Fruit fly (Drosophila melanogaster) whole organism, embryonic: ENCODE measurements around the gene CG34238.

ENCODE experiments used
- Aef1 ChIP-seq: fragments of 200-800 bp; sonication (Bioruptor generic); IDR thresholded peaks from 3 replicates; pipeline ENCODE4 v1.3.6; 2022; ENCODE audit warnings: missing biosample characterization, missing genetic modification characterization
- BEAF-32 ChIP-seq: fragments of 200-800 bp; sonication (Bioruptor generic); optimal IDR thresholded peaks from 3 replicates; lab custom pipeline; 2017; ENCODE audit warnings: missing biosample characterization, missing genetic modification characterization, mild to moderate bottlenecking, moderate library complexity, missing genetic modification reagents
- Bdp1 ChIP-seq: fragments of 200-800 bp; sonication (Bioruptor generic); optimal IDR thresholded peaks from 3 replicates; lab custom pipeline; 2016; ENCODE audit warnings: missing biosample characterization, missing genetic modification characterization
- CG10979 ChIP-seq: fragments of 200-800 bp; sonication (Bioruptor generic); optimal IDR thresholded peaks from 2 replicates; lab custom pipeline; 2018; ENCODE audit warnings: missing biosample characterization, mild to moderate bottlenecking, missing genetic modification characterization, moderate library complexity
- CG11093 ChIP-seq: fragments of 200-800 bp; sonication (Bioruptor generic); IDR thresholded peaks from 3 replicates; pipeline ENCODE4 v1.3.6; 2022; ENCODE audit warnings: missing biosample characterization, missing genetic modification characterization
- CG11247 ChIP-seq: fragments of 200-800 bp; sonication (Bioruptor generic); IDR thresholded peaks from 2 replicates; pipeline ENCODE4 v1.3.6; 2022; ENCODE audit warnings: missing biosample characterization, missing genetic modification characterization
- CG11695 ChIP-seq: fragments of 200-800 bp; sonication (Bioruptor generic); IDR thresholded peaks from 3 replicates; pipeline ENCODE4 v1.3.6; 2022; ENCODE audit warnings: missing biosample characterization, missing genetic modification characterization
- CG12391 ChIP-seq: fragments of 200-800 bp; sonication (Bioruptor generic); optimal IDR thresholded peaks from 3 replicates; lab custom pipeline; 2018; ENCODE audit warnings: missing biosample characterization, mild to moderate bottlenecking, missing genetic modification characterization, moderate library complexity
- CG13424 ChIP-seq: fragments of 200-800 bp; sonication (Bioruptor generic); optimal IDR thresholded peaks from 2 replicates; lab custom pipeline; 2019; ENCODE audit warnings: missing biosample characterization, mild to moderate bottlenecking, missing genetic modification characterization, moderate library complexity
- CG14710 ChIP-seq: fragments of 200-800 bp; sonication (Bioruptor generic); optimal IDR thresholded peaks from 3 replicates; lab custom pipeline; 2019; ENCODE audit warnings: missing biosample characterization, mild to moderate bottlenecking, missing genetic modification characterization, moderate library complexity
- CG15479 ChIP-seq: fragments of 200-800 bp; sonication (Bioruptor generic); optimal IDR thresholded peaks from 3 replicates; lab custom pipeline; 2019; ENCODE audit warnings: missing biosample characterization, mild to moderate bottlenecking, missing genetic modification characterization, moderate library complexity
- CG15514 ChIP-seq: fragments of 200-800 bp; sonication (Bioruptor generic); optimal IDR thresholded peaks from 3 replicates; lab custom pipeline; 2017; ENCODE audit warnings: missing biosample characterization, missing genetic modification characterization, mild to moderate bottlenecking, moderate library complexity, missing genetic modification reagents
- CG15696 ChIP-seq: fragments of 200-800 bp; sonication (Bioruptor generic); optimal IDR thresholded peaks from 2 replicates; lab custom pipeline; 2019; ENCODE audit warnings: missing biosample characterization, mild to moderate bottlenecking, missing genetic modification characterization, moderate library complexity
- CG16813 ChIP-seq: fragments of 200-800 bp; sonication (Bioruptor generic); IDR thresholded peaks from 3 replicates; pipeline ENCODE4 v1.3.6; 2022; ENCODE audit warnings: missing biosample characterization, missing genetic modification characterization; ENCODE audit not compliant: partially characterized antibody
- CG17359 ChIP-seq: fragments of 200-800 bp; sonication (Bioruptor generic); optimal IDR thresholded peaks from 3 replicates; lab custom pipeline; 2018; ENCODE audit warnings: missing biosample characterization, mild to moderate bottlenecking, missing genetic modification characterization, moderate library complexity
- CG18619 ChIP-seq: fragments of 200-800 bp; sonication (Bioruptor generic); optimal IDR thresholded peaks from 3 replicates; lab custom pipeline; 2017; ENCODE audit warnings: missing biosample characterization, mild to moderate bottlenecking, missing genetic modification characterization
- CG18764 ChIP-seq: fragments of 200-800 bp; sonication (Bioruptor generic); optimal IDR thresholded peaks from 3 replicates; lab custom pipeline; 2016; ENCODE audit warnings: missing biosample characterization, missing genetic modification characterization
- CG30431 ChIP-seq: fragments of 200-800 bp; sonication (Bioruptor generic); optimal IDR thresholded peaks from 2 replicates; lab custom pipeline; 2017; ENCODE audit warnings: missing biosample characterization, missing genetic modification characterization
- CG3065 ChIP-seq: fragments of 200-800 bp; sonication (Bioruptor generic); optimal IDR thresholded peaks from 2 replicates; lab custom pipeline; 2016; ENCODE audit warnings: missing biosample characterization, missing genetic modification characterization
- CG33557 ChIP-seq: fragments of 200-800 bp; sonication (Bioruptor generic); optimal IDR thresholded peaks from 2 replicates; lab custom pipeline; 2019; ENCODE audit warnings: missing biosample characterization, mild to moderate bottlenecking, missing genetic modification characterization, moderate library complexity
- CG9797 ChIP-seq: fragments of 200-800 bp; sonication (Bioruptor generic); optimal IDR thresholded peaks from 3 replicates; lab custom pipeline; 2018; ENCODE audit warnings: missing biosample characterization, mild to moderate bottlenecking, missing genetic modification characterization
- CHES-1-like ChIP-seq: fragments of 200-800 bp; sonication (Bioruptor generic); optimal IDR thresholded peaks from 2 replicates; lab custom pipeline; 2016; ENCODE audit warnings: missing biosample characterization, missing genetic modification characterization
- Doc2 ChIP-seq: fragments of 200-800 bp; sonication (Bioruptor generic); IDR thresholded peaks from 2 replicates; pipeline ENCODE4 v1.3.6; 2022; ENCODE audit warnings: missing biosample characterization, missing genetic modification characterization
- HLH4C ChIP-seq: fragments of 200-800 bp; sonication (Bioruptor generic); IDR thresholded peaks from 3 replicates; pipeline ENCODE4 v1.3.6; 2022; ENCODE audit warnings: missing biosample characterization, missing genetic modification characterization; ENCODE audit not compliant: partially characterized antibody
- Hey ChIP-seq: fragments of 200-800 bp; sonication (Bioruptor generic); optimal IDR thresholded peaks from 3 replicates; lab custom pipeline; 2018; ENCODE audit warnings: missing biosample characterization, mild to moderate bottlenecking, missing genetic modification characterization
- Hr51 ChIP-seq, 2 experiments: fragments of 200-800 bp; sonication (Bioruptor generic); optimal IDR thresholded peaks; 2 replicates in 1 of 2; 3 replicates in 1 of 2; lab custom pipeline; 2016 to 2018; ENCODE audit warnings: missing biosample characterization in 2 of 2, missing genetic modification characterization in 2 of 2, mild to moderate bottlenecking in 1 of 2, moderate library complexity in 1 of 2
- Hr78 ChIP-seq, 2 experiments: fragments of 200-800 bp in 1 of 2; fragments of >200 bp in 1 of 2; sonication (Bioruptor generic) in 1 of 2; optimal IDR thresholded peaks; 2 replicates each; lab custom pipeline; 2017 to 2019; ENCODE audit warnings: missing biosample characterization in 2 of 2, missing genetic modification characterization in 2 of 2, mild to moderate bottlenecking in 1 of 2, moderate library complexity in 1 of 2
- MTF-1 ChIP-seq: fragments of 200-800 bp; sonication (Bioruptor generic); optimal IDR thresholded peaks from 2 replicates; lab custom pipeline; 2018; ENCODE audit warnings: missing biosample characterization, mild to moderate bottlenecking, missing genetic modification characterization, borderline replicate concordance
- Neu2 ChIP-seq: fragments of 200-800 bp; sonication (Bioruptor generic); optimal IDR thresholded peaks from 3 replicates; lab custom pipeline; 2016; ENCODE audit warnings: missing biosample characterization, missing genetic modification characterization, borderline replicate concordance
- Nf-YB ChIP-seq: fragments of 200-800 bp; sonication (Bioruptor generic); optimal IDR thresholded peaks from 3 replicates; lab custom pipeline; 2019; ENCODE audit warnings: missing biosample characterization, mild to moderate bottlenecking, missing genetic modification characterization, moderate library complexity
- Rx ChIP-seq: fragments of 200-800 bp; sonication (Bioruptor generic); IDR thresholded peaks from 2 replicates; pipeline ENCODE4 v1.3.6; 2022; ENCODE audit warnings: missing biosample characterization, missing genetic modification characterization
- Sry-δ ChIP-seq: fragments of 200-800 bp; sonication (Bioruptor generic); optimal IDR thresholded peaks from 2 replicates; lab custom pipeline; 2016; ENCODE audit warnings: missing biosample characterization, missing genetic modification characterization
- Tbp ChIP-seq: fragments of >200 bp; optimal IDR thresholded peaks from 2 replicates; lab custom pipeline; 2018; ENCODE audit warnings: missing biosample characterization, missing genetic modification characterization
- Xrp1 ChIP-seq: fragments of 200-800 bp; sonication (Bioruptor generic); IDR thresholded peaks from 2 replicates; pipeline ENCODE4 v1.3.6; 2022; ENCODE audit warnings: missing biosample characterization, missing genetic modification characterization
- ab ChIP-seq: fragments of 200-800 bp; sonication (Bioruptor generic); optimal IDR thresholded peaks from 2 replicates; lab custom pipeline; 2016; ENCODE audit warnings: missing biosample characterization, missing genetic modification characterization
- ara ChIP-seq: fragments of 200-800 bp; sonication (Bioruptor generic); IDR thresholded peaks from 2 replicates; pipeline ENCODE4 v1.3.6; 2022; ENCODE audit warnings: missing biosample characterization, missing genetic modification characterization
- ato ChIP-seq: fragments of 200-800 bp; sonication (Bioruptor generic); IDR thresholded peaks from 2 replicates; pipeline ENCODE4 v1.3.6; 2022; ENCODE audit warnings: missing biosample characterization, missing genetic modification characterization; ENCODE audit not compliant: partially characterized antibody
- btn ChIP-seq: fragments of 200-800 bp; sonication (Bioruptor generic); optimal IDR thresholded peaks from 2 replicates; lab custom pipeline; 2016; ENCODE audit warnings: missing biosample characterization, missing genetic modification characterization
- chn ChIP-seq: fragments of 200-800 bp; sonication (Bioruptor generic); optimal IDR thresholded peaks from 2 replicates; lab custom pipeline; 2016; ENCODE audit warnings: missing biosample characterization, missing genetic modification characterization
- danr ChIP-seq: fragments of 200-800 bp; sonication (Bioruptor generic); IDR thresholded peaks from 2 replicates; pipeline ENCODE4 v1.3.6; 2022; ENCODE audit warnings: missing biosample characterization, missing genetic modification characterization
- esg ChIP-seq: fragments of 200-800 bp; sonication (Bioruptor generic); conservative IDR thresholded peaks from 2 replicates; pipeline ENCODE4 v1.3.6; 2022; ENCODE audit warnings: missing biosample characterization, missing genetic modification characterization
- exex ChIP-seq: fragments of 200-800 bp; sonication (Bioruptor generic); optimal IDR thresholded peaks from 4 replicates; lab custom pipeline; 2018; ENCODE audit warnings: missing biosample characterization, mild to moderate bottlenecking, missing genetic modification characterization, moderate library complexity
- gcm2 ChIP-seq: fragments of 200-800 bp; sonication (Bioruptor generic); optimal IDR thresholded peaks from 2 replicates; lab custom pipeline; 2016; ENCODE audit warnings: missing biosample characterization, missing genetic modification characterization
- klu ChIP-seq: fragments of 200-800 bp; sonication (Bioruptor generic); IDR thresholded peaks from 2 replicates; pipeline ENCODE4 v1.3.6; 2022; ENCODE audit warnings: missing biosample characterization, missing genetic modification characterization
- lab ChIP-seq: fragments of 200-800 bp; sonication (Bioruptor generic); optimal IDR thresholded peaks from 3 replicates; lab custom pipeline; 2017; ENCODE audit warnings: missing biosample characterization, missing genetic modification characterization, mild to moderate bottlenecking, moderate library complexity, missing genetic modification reagents
- lmd ChIP-seq: fragments of 200-800 bp; sonication (Bioruptor generic); IDR thresholded peaks from 2 replicates; pipeline ENCODE4 v1.3.6; 2022; ENCODE audit warnings: missing biosample characterization, missing genetic modification characterization
- org-1 ChIP-seq: fragments of 200-800 bp; sonication (Bioruptor generic); optimal IDR thresholded peaks from 2 replicates; lab custom pipeline; 2017; ENCODE audit warnings: missing biosample characterization, missing genetic modification characterization
- repo ChIP-seq: fragments of 200-800 bp; sonication (Bioruptor generic); optimal IDR thresholded peaks from 2 replicates; lab custom pipeline; 2016; ENCODE audit warnings: missing biosample characterization, missing genetic modification characterization
- schlank ChIP-seq: fragments of 200-800 bp; sonication (Bioruptor generic); optimal IDR thresholded peaks from 2 replicates; lab custom pipeline; 2018; ENCODE audit warnings: missing biosample characterization, mild to moderate bottlenecking, missing genetic modification characterization
- vvl ChIP-seq: fragments of 200-800 bp; sonication (Bioruptor generic); IDR thresholded peaks from 2 replicates; pipeline ENCODE4 v1.3.6; 2022; ENCODE audit warnings: missing biosample characterization, missing genetic modification characterization
- zen ChIP-seq: fragments of 200-800 bp; sonication (Bioruptor generic); optimal IDR thresholded peaks from 3 replicates; lab custom pipeline; 2018; ENCODE audit warnings: missing biosample characterization, mild to moderate bottlenecking, missing genetic modification characterization, moderate library complexity
- zfh2 ChIP-seq: fragments of 200-800 bp; sonication (Bioruptor generic); optimal IDR thresholded peaks from 2 replicates; lab custom pipeline; 2016; ENCODE audit warnings: missing biosample characterization, missing genetic modification characterization

CG34238 gene

DNA sequence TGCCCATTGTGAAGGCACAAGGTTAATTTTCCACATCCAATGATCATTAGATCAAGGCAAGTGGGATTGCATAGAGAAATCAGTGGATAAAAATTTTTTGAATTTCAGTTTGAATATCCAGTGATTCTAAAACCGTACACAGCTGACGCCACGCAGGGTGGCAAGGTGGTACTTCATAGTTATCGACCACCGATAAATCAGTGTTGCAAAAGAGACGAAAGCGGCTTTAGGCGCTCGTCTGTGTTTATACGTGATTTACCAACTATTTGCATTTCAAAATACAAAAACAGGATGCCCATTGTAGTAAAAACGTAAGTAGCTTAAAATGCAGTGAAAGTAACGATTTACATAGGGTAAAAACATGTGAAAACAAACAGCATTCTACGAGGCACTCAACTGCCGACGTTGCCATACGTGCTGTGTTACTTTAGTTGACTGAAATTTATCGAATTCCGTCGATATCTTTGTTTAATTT lies 4.6 kb downstream of the CG34238 start, which contains the start of the genes CG42535, CG34001 and hay (continued):
- TF ChIP-seq CG15696: no peak
- TF ChIP-seq CG18764 (GFP tag; lab: Kevin White, UChicago): no peak
- no peak for TF ChIP-seq Hr78 (GFP tag; optimal IDR thresholded peaks at IDR 0.05; lab: Kevin White, UChicago)
- TF ChIP-seq danr: no peak
- TF ChIP-seq esg (GFP tag; lab: Robert Waterston, UW): no peak
- TF ChIP-seq CG12391 (tag; lab: Kevin White, UChicago): peak; percentile 7
- no peak for TF ChIP-seq Hr51 (GFP tag; optimal IDR thresholded peaks at IDR 0.05; lab: Kevin White, UChicago)
- no peak for TF ChIP-seq Tbp (GFP tag; lab: Kevin White, UChicago)
- no peak for TF ChIP-seq CG17359 (tag; lab: Kevin White, UChicago)
- TF ChIP-seq CG18619 (GFP tag; lab: Kevin White, UChicago): no peak
- no peak for TF ChIP-seq org-1 (GFP tag; lab: Kevin White, UChicago)
- peak; percentile 57 for TF ChIP-seq CHES-1-like (GFP tag; lab: Kevin White, UChicago)
- no peak for TF ChIP-seq schlank (tag; lab: Kevin White, UChicago)
- peak; percentile 35 for TF ChIP-seq CG15514 (GFP tag; lab: Kevin White, UChicago)
- TF ChIP-seq CG30431: no peak
- peak; percentile 25; the same call in 1 of the 2 replicates for TF ChIP-seq Xrp1
- TF ChIP-seq btn (GFP tag; lab: Kevin White, UChicago): no peak
- TF ChIP-seq CG33557 (GFP tag; lab: Kevin White, UChicago): no peak
- peak; percentile 63 for TF ChIP-seq CG14710
- TF ChIP-seq lab (GFP tag; lab: Kevin White, UChicago): no peak
- no peak for TF ChIP-seq lmd
- TF ChIP-seq CG9797: peak; percentile 5
- TF ChIP-seq Rx (GFP tag; lab: Robert Waterston, UW): no peak
- peak; percentile 29 for TF ChIP-seq zfh2 (GFP tag; lab: Kevin White, UChicago)
- TF ChIP-seq chn (GFP tag; lab: Kevin White, UChicago): no peak
- TF ChIP-seq ab (GFP tag; lab: Kevin White, UChicago): no peak
- TF ChIP-seq gcm2: no peak
- peak; percentile 56 for TF ChIP-seq Sry-δ
- TF ChIP-seq Aef1 (GFP tag; lab: Robert Waterston, UW): no peak
- TF ChIP-seq repo (GFP tag; lab: Kevin White, UChicago): no peak
- TF ChIP-seq Bdp1: no peak
- TF ChIP-seq MTF-1 (GFP tag; lab: Kevin White, UChicago): no peak
- no peak for TF ChIP-seq ato (GFP tag; lab: Robert Waterston, UW)
- no peak for TF ChIP-seq vvl (GFP tag; lab: Robert Waterston, UW)

DNA sequence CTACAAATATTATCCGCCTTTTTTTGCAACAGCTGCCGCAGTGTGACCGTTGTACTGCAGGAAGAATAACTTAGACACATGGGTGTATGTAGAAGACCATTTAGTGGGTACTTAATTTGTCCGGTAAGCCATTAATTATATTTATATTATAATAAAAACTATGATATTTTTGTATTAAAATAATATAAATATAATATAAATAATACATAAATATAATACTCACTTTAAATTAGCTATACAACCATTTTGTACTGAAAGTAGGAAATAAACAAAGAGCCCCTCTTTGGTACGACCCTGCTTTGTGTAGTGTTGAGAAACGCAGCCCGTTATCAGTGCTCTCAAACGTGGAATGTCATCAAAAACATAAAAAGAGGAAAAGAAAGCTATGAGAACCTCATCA lies 11.5 kb downstream of the CG34238 start, which contains the start of gene Cnep1r2:
TSS of gene Cnep1r2 (plus strand) at position 328 of the 400 bp plus-strand sequence.
- TF ChIP-seq HLH4C (GFP tag; lab: Robert Waterston, UW) (no peak), ara (GFP tag; lab: Robert Waterston, UW) (peak; percentile 90), CG3065 (peak; percentile 88), CG15479 (peak; percentile 75), Neu2 (GFP tag; lab: Kevin White, UChicago) (no peak), CG10979 (peak; percentile 96), Doc2 (GFP tag; lab: Robert Waterston, UW) (peak; percentile 62), CG11093 (GFP tag; lab: Robert Waterston, UW) (peak; percentile 94), CG13424 (tag; lab: Kevin White, UChicago) (peak; percentile 98), BEAF-32 (peak; percentile 4), klu (GFP tag; lab: Robert Waterston, UW) (peak; percentile 94), zen (tag; lab: Kevin White, UChicago) (peak; percentile 97), CG11247 (GFP tag; lab: Robert Waterston, UW) (peak; percentile 92), Hey (tag; lab: Kevin White, UChicago) (peak; percentile 68), CG11695 (GFP tag; lab: Robert Waterston, UW) (peak; percentile 97), CG16813 (GFP tag; lab: Robert Waterston, UW) (no peak), Nf-YB (GFP tag; lab: Kevin White, UChicago) (peak; percentile 83), exex (tag; lab: Kevin White, UChicago) (peak; percentile 84)
